Fruit fly (Drosophila melanogaster): ENCODE results near the gene ouib.

Gene ouib

dm6 chr3R:8741941-8742340 is 16.7 kb downstream of the ouib start:
- no peak for TF ChIP-seq CG17801 (GFP tag; optimal IDR thresholded peaks at IDR 0.05; ENCODE audit: partially characterized antibody)

- TF ChIP-seq CG17801 (GFP tag; optimal IDR thresholded peaks at IDR 0.05; ENCODE audit: partially characterized antibody): no peak
These were observed 17.4 kb downstream of the ouib start for dm6 chr3R:8742661-8743060.

DNA sequence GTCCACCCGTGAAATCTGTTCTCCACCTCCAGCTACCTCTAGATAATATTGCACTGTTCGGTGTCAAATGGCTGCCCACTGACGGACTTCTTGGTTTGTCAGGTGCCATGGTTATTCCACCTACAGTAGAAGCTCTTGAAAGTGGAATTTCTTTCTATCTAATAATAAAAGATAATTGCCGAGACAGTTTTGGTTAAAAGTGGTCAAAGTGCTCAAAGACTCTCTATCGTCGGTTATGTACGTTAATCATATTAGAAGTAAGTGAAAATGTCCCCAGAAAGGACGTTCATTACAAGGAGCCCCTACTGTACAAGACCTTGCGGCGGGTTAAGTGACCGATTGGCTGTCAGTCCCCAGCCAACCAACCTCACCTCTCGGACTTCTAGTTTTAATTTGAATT is 18.9 kb downstream of the ouib start:
- TF ChIP-seq CG17801 (GFP tag; optimal IDR thresholded peaks at IDR 0.05; ENCODE audit: partially characterized antibody): peak; percentile 38

- peak; percentile 78 for TF ChIP-seq CG17801 (GFP tag; optimal IDR thresholded peaks at IDR 0.05; ENCODE audit: partially characterized antibody)
These were observed 21.1 kb downstream of the ouib start for dm6 chr3R:8746354-8746753.

DNA sequence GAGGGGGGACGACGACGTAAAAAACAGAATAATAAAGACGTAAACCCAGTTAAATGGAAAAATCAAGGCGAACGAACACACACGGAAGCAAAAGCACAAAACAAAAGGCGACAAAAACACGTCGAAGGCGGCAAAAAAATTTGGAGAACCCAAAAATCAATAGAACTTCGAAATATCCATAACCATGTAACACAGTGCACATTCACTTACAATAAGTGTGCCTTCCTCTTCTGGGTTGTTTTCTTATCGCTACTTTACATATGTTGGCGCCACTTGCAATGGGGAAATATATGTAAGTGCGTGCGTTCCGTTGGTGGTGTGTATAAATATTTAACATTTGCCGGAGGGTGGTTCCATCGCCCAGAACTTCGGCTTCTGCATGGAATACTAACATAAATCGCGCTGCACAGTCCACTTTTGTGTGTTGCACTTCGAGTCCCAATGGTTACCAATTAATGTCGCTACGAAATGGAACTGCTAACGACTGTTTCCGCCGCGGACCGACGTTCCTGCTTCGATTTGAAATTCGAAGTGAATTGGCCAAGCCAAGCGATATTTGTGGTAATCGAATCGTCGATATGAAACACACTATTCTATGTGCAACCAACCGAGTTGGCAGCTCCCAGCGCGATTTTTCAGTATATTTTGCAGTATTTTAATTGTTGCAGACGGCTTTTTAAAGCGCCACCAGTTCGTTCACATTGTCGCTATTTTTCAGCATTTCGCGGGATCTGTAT is 22.0 kb downstream of the ouib start, which contains the start of the genes CG9801 and Nasp:
CG9801 (minus strand) TSS at position 542 of the 737 bp plus-strand sequence.
Nasp (plus strand) TSS at position 665 of the 737 bp plus-strand sequence.
- TF ChIP-seq CG17801 (GFP tag; optimal IDR thresholded peaks at IDR 0.05; ENCODE audit: partially characterized antibody): no peak

DNA sequence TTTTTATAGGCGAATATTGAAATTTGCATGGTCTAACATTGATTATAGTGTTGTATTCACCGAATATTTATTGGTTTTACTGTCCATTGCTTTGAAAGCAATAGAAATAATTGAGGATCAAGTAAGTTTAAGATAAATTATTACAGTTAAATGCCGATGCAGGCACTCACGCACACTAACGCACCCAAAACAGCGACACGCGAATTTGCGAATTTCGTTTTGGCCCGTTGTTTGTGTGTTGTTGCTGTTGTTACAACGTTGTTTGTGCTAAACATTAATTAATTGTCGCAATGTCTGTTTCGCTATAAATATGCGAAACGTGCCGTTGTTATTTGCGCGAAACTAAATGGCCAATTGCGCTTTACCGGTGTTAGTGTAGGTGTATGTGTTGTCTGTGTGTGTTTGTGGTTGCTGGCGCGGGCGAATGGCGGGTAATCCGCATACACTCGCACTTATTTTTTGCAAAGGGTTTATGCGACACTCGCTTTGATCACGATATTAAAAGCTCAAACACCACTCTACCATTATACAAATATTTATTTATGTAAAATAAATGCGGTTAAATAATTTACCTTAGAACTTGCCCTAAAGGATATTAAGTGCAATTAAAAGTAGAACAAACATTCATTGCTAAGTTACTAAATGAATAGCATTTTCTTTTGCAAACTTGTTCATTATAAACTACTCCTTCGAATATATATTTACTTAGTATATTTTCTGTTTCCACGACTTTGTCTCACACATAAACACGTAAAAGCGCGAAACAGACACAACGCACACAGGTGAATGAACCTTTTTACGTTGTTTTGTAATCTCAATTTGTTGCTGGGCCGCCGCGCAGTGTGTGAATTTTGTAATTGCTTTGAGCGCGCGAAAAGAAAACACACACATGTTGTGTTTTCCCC is 22.8 kb downstream of the ouib start:
- TF ChIP-seq CG17801 (GFP tag; optimal IDR thresholded peaks at IDR 0.05; ENCODE audit: partially characterized antibody): peak; percentile 91

DNA sequence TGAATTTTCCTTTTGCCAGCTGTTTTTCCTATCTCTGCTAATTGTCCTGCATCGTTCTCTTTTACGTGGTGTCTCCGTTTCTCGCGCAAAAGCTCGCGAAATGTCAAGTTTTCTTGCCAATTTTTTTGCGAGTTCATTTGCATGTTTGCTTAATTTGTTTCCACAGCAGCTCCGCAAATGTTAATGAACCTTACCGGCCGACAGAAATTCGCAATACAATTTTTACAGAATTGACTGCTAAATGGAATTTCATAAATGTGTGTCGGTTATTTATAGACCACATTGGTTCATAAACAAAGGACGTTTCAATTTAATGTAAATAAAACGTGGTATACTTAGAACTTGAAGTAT is 23.5 kb downstream of the ouib start:
- TF ChIP-seq CG17801 (GFP tag; optimal IDR thresholded peaks at IDR 0.05; ENCODE audit: partially characterized antibody): no peak

DNA sequence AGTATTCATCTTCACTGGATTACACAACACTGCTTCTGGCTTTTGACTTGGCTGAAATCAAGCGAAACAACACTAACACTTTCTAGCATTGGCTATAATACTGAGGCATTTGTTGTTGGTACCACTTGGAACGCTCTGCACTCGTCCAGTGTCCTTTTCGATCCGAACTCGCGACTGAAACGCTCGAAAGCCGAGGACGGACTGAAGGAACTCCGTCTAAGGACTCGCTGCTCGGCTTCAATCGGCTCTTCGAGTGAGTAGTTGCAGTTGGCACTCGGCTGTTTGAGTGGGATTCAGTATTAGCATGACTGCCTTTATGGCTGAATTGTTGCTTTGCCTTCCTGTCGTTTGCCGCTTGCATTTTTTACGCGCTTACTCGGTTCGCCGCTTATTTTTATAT is 42.7 kb downstream of the ouib start, which contains the start of the genes CG34135 and CG11768:
CG34135 (minus strand) TSS at position 194 of the 400 bp plus-strand sequence.
CG11768 (minus strand) TSS at position 203 of the 400 bp plus-strand sequence.
- no peak for TF ChIP-seq CG17801 (GFP tag; optimal IDR thresholded peaks at IDR 0.05; ENCODE audit: partially characterized antibody)

dm6 chr3R:8769094-8769493 is 43.8 kb downstream of the ouib start, which contains the start of gene CG8236:
TSS of gene CG8236 (plus strand) at chr3R:8769394.
- TF ChIP-seq CG17801 (GFP tag; optimal IDR thresholded peaks at IDR 0.05; ENCODE audit: partially characterized antibody): no peak

DNA sequence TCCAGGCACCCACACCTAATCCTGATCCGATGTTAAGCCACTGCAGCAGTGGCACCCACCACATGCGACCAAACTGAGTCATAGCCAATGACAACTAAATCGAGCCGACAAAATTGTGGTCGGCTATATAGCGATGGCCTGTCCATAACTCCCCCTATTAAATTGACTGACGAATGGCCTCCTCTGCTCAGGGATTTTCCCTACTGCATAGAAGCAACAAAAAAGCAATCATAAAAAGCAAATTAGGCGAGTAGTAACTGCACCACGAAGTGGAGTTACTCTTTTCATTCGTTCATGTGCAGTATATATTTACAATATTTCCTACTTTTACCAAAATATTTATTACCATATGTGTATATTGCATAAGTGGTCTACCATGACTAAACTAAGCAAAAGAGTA is 47.3 kb downstream of the ouib start, which contains the start of gene CG13318:
CG13318 (minus strand) TSS at position 101 of the 400 bp plus-strand sequence.
- TF ChIP-seq CG17801 (GFP tag; optimal IDR thresholded peaks at IDR 0.05; ENCODE audit: partially characterized antibody): no peak

- no peak for TF ChIP-seq CG17801 (GFP tag; optimal IDR thresholded peaks at IDR 0.05; ENCODE audit: partially characterized antibody)
These were observed 47.9 kb downstream of the ouib start, which contains the start of gene CG34301 for dm6 chr3R:8773135-8773534. TSS of gene CG34301 (plus strand) at chr3R:8773435.

All from ovary, adult (tissue).